Fruit fly (Drosophila melanogaster): ENCODE results near the gene CG43739.

Gene CG43739

dm6 chr2L:20825265-20825664, 93.5 kb downstream of the CG43739 start (continued):
- TF ChIP-seq CG14965 (GFP tag; optimal IDR thresholded peaks at IDR 0.05; ENCODE audit: borderline replicate concordance): no peak
- TF ChIP-seq CkIIα-i1 (GFP tag; IDR thresholded peaks at IDR 0.05): no peak
- TF ChIP-seq chm (GFP tag; IDR thresholded peaks at IDR 0.05): no peak
- no peak for TF ChIP-seq stc (GFP tag; IDR thresholded peaks at IDR 0.05)
- no peak for TF ChIP-seq zfh2 (GFP tag; optimal IDR thresholded peaks at IDR 0.05)
- no peak for TF ChIP-seq CG12071 (GFP tag; optimal IDR thresholded peaks at IDR 0.05)
- peak; percentile 60 for TF ChIP-seq CG12769 (tag; optimal IDR thresholded peaks at IDR 0.05)
- no peak for TF ChIP-seq CG17612 (GFP tag; IDR thresholded peaks at IDR 0.05)
- TF ChIP-seq Deaf1 (tag; optimal IDR thresholded peaks at IDR 0.05): peak; percentile 64
- TF ChIP-seq Med (GFP tag): peak; percentile 51
- TF ChIP-seq Vsx1 (GFP tag; optimal IDR thresholded peaks at IDR 0.05): no peak
- TF ChIP-seq Sox102F (GFP tag; optimal IDR thresholded peaks at IDR 0.05): no peak
- no peak for TF ChIP-seq CG6683 (GFP tag; optimal IDR thresholded peaks at IDR 0.05)
- peak; percentile 71 for TF ChIP-seq oc (tag; optimal IDR thresholded peaks at IDR 0.05)
- TF ChIP-seq CG32767 (GFP tag; IDR thresholded peaks at IDR 0.05): no peak
- TF ChIP-seq CG4282 (GFP tag; optimal IDR thresholded peaks at IDR 0.05): no peak
- no peak for TF ChIP-seq CG4730 (GFP tag; IDR thresholded peaks at IDR 0.05)
- TF ChIP-seq CG2875 (GFP tag; optimal IDR thresholded peaks at IDR 0.05): no peak
- no peak for TF ChIP-seq Hey (tag; optimal IDR thresholded peaks at IDR 0.05)
- TF ChIP-seq dmrt99B (tag; optimal IDR thresholded peaks at IDR 0.05): no peak
- TF ChIP-seq mld (GFP tag; IDR thresholded peaks at IDR 0.05; ENCODE audit: partially characterized antibody): no peak

dm6 chr2L:20824136-20824789, 94.5 kb downstream of the CG43739 start:
- no peak for TF ChIP-seq Fer1 (GFP tag; optimal IDR thresholded peaks at IDR 0.05)
- TF ChIP-seq Asciz (GFP tag; optimal IDR thresholded peaks at IDR 0.05): no peak
- TF ChIP-seq Hsf (GFP tag; optimal IDR thresholded peaks at IDR 0.05): no peak
- TF ChIP-seq PHDP (tag; optimal IDR thresholded peaks at IDR 0.05): no peak
- peak; percentile 78 for TF ChIP-seq CG3163 (GFP tag; optimal IDR thresholded peaks at IDR 0.05)
- no peak for TF ChIP-seq CG12104 (GFP tag; optimal IDR thresholded peaks at IDR 0.05)
- no peak for TF ChIP-seq cwo (GFP tag; optimal IDR thresholded peaks at IDR 0.05)
- TF ChIP-seq tup (GFP tag; optimal IDR thresholded peaks at IDR 0.05): no peak
- no peak for TF ChIP-seq ab (GFP tag; optimal IDR thresholded peaks at IDR 0.05)
- no peak for TF ChIP-seq tio (GFP tag; optimal IDR thresholded peaks at IDR 0.05)
- no peak for TF ChIP-seq Bteb2 (GFP tag; optimal IDR thresholded peaks at IDR 0.05)
- TF ChIP-seq exex (tag; optimal IDR thresholded peaks at IDR 0.05): peak; percentile 23
- TF ChIP-seq CG13894 (tag; optimal IDR thresholded peaks at IDR 0.05): peak; percentile 23
- TF ChIP-seq CG18476 (GFP tag; optimal IDR thresholded peaks at IDR 0.05): no peak
- TF ChIP-seq CG14014 (GFP tag; IDR thresholded peaks at IDR 0.05): no peak
- 0 out of 2 replicates have a peak, but pooled peaks have one; percentile 24 for TF ChIP-seq rib (GFP tag; IDR thresholded peaks at IDR 0.05)
- no peak for TF ChIP-seq CG13123 (GFP tag; optimal IDR thresholded peaks at IDR 0.05)
- peak; percentile 23 to 61 for TF ChIP-seq Trl (optimal IDR thresholded peaks at IDR 0.05)
- no peak for TF ChIP-seq Trl (GFP tag; optimal IDR thresholded peaks at IDR 0.05)
- no peak for TF ChIP-seq Bdp1 (GFP tag; optimal IDR thresholded peaks at IDR 0.05)
- peak; percentile 4 for TF ChIP-seq gem (tag; optimal IDR thresholded peaks at IDR 0.05)
- no peak for TF ChIP-seq CG34224 (GFP tag; IDR thresholded peaks at IDR 0.05; ENCODE audit: partially characterized antibody)
- TF ChIP-seq Bgb (GFP tag; IDR thresholded peaks at IDR 0.05; ENCODE audit: partially characterized antibody): no peak
- TF ChIP-seq Dip2 (GFP tag; IDR thresholded peaks at IDR 0.05): no peak
- no peak for TF ChIP-seq D19A (tag; optimal IDR thresholded peaks at IDR 0.05)
- no peak for TF ChIP-seq CG6272 (GFP tag; IDR thresholded peaks at IDR 0.05)
- TF ChIP-seq B-H2 (GFP tag; optimal IDR thresholded peaks at IDR 0.05): no peak
- TF ChIP-seq zf30C (GFP tag; optimal IDR thresholded peaks at IDR 0.05): no peak
- TF ChIP-seq CG12299 (tag; optimal IDR thresholded peaks at IDR 0.05): no peak
- TF ChIP-seq hth (optimal IDR thresholded peaks at IDR 0.05): no peak
